Worm (Caenorhabditis elegans): ENCODE data around the gene clpf-1.
A peak's percentile ranks its signal among the peaks of the same experiment; 100 is the strongest.

DNA sequence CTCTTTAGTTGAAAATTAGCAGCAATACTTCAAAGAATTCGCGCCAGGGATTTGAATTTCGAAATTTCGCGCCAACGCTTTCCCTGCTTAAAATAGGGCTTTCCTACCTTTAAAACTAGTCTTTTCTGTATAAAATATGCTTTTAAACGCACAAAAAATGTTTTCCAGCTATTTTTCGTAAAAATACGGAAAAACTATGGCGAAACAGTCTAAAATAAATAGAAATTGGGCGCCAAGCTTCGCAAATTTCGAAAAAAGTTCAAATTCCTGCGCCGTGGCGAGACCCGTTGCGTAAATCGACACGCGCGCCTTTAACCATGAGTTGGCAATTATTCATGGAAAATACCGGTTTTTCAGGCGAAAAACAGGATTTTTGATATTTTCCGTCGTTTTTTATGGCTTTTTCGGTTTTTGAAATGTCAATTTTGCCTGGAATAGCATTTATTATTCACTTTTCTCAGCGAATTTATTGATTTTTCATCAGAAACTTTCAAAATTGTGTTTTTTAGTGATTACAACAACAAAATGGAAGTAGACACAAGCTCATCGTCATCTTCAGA lies 6.9 kb downstream of the clpf-1 start, which contains the start of the genes npp-9 and F59A2.5:
- no peak for TF ChIP-seq Y56A3A.18 (GFP tag; IDR thresholded peaks at IDR 0.05)
- TF ChIP-seq lsl-1 (GFP tag; optimal IDR thresholded peaks at IDR 0.05), result peak; percentile 77
- no peak for TF ChIP-seq K11D2.4 (GFP tag; IDR thresholded peaks at IDR 0.05)
- no peak for TF ChIP-seq nfya-1 (tag; optimal IDR thresholded peaks at IDR 0.05; ENCODE audit: borderline replicate concordance, insufficient read depth)
- no peak for TF ChIP-seq ama-1 (optimal IDR thresholded peaks at IDR 0.05)
- no peak for TF ChIP-seq ama-1 (GFP tag; optimal IDR thresholded peaks at IDR 0.05)
- TF ChIP-seq F55B11.4 (tag; optimal IDR thresholded peaks at IDR 0.05; ENCODE audit: borderline replicate concordance, insufficient read depth), result no peak

Measured in whole organism, young adult.